Fruit fly (Drosophila melanogaster) whole organism, wandering third instar larva: Measurements from ENCODE around the gene CG11286.

Source experiments
- CG9705 ChIP-seq: fragments of 200-800 bp; sonication (Bioruptor generic); optimal IDR thresholded peaks from 2 replicates; lab custom pipeline; 2018; ENCODE audit warnings: missing biosample characterization, mild to moderate bottlenecking, missing genetic modification characterization
- OdsH ChIP-seq: fragments of 200-800 bp; sonication (Bioruptor generic); optimal IDR thresholded peaks from 2 replicates; lab custom pipeline; 2016; ENCODE audit warnings: missing biosample characterization, mild to moderate bottlenecking, missing genetic modification characterization
- fru ChIP-seq: fragments of 200-800 bp; sonication (Bioruptor generic); optimal IDR thresholded peaks from 3 replicates; lab custom pipeline; 2016; ENCODE audit warnings: missing biosample characterization, mild to moderate bottlenecking, missing genetic modification characterization
- lola ChIP-seq: fragments of >200 bp; optimal IDR thresholded peaks from 2 replicates; lab custom pipeline; 2017; ENCODE audit warnings: missing biosample characterization, missing genetic modification characterization
- psq ChIP-seq: fragments of 200-800 bp; sonication (Bioruptor generic); optimal IDR thresholded peaks from 3 replicates; lab custom pipeline; 2017; ENCODE audit warnings: missing biosample characterization, mild to moderate bottlenecking, missing genetic modification characterization, moderate library complexity
- sv ChIP-seq: fragments of 200-800 bp; sonication (Bioruptor generic); optimal IDR thresholded peaks from 3 replicates; lab custom pipeline; 2016; ENCODE audit warnings: missing biosample characterization, missing genetic modification characterization

- TF ChIP-seq psq (GFP tag; lab: Kevin White, UChicago) (no peak), sv (no peak), lola (GFP tag; lab: Kevin White, UChicago) (no peak), fru (no peak), OdsH (GFP tag; lab: Kevin White, UChicago) (no peak), CG9705 (GFP tag; lab: Kevin White, UChicago) (no peak)
These were observed 11.6 kb upstream of the CG11286 start, which contains the start of gene CG18747 for dm6 chr3R:7782933-7783686.
